Fruit fly (Drosophila melanogaster) whole organism, adult: ENCODE results near the gene CG14232.

Experiments used
- CG11617 ChIP-seq: fragments of 200-800 bp; sonication (Bioruptor generic); optimal IDR thresholded peaks from 2 replicates; lab custom pipeline; 2017; ENCODE audit warnings: mild to moderate bottlenecking, missing biosample characterization, missing genetic modification reagents, missing genetic modification characterization
- CG1620 ChIP-seq: fragments of 200-800 bp; sonication (Bioruptor generic); optimal IDR thresholded peaks from 2 replicates; lab custom pipeline; 2016; ENCODE audit warnings: missing biosample characterization, missing genetic modification characterization
- CG5204 ChIP-seq: fragments of 200-800 bp; sonication (Bioruptor generic); optimal IDR thresholded peaks from 2 replicates; lab custom pipeline; 2016; ENCODE audit warnings: missing biosample characterization, missing genetic modification characterization
- CG7045 ChIP-seq: fragments of 200-800 bp; sonication (Bioruptor generic); optimal IDR thresholded peaks from 2 replicates; lab custom pipeline; 2017; ENCODE audit warnings: missing biosample characterization, mild to moderate bottlenecking, missing genetic modification characterization
- CG7101 ChIP-seq: fragments of 200-800 bp; sonication (Bioruptor generic); optimal IDR thresholded peaks from 2 replicates; lab custom pipeline; 2018; ENCODE audit warnings: missing biosample characterization, mild to moderate bottlenecking, missing genetic modification characterization, moderate library complexity
- Crg-1 ChIP-seq: fragments of 200-800 bp; sonication (Bioruptor generic); optimal IDR thresholded peaks from 2 replicates; lab custom pipeline; 2016; ENCODE audit warnings: missing biosample characterization, missing genetic modification characterization
- kay ChIP-seq: fragments of 200-800 bp; sonication (Bioruptor generic); peaks from one replicate; lab custom pipeline; 2016; ENCODE audit warnings: missing biosample characterization, missing genetic modification characterization, borderline replicate concordance
- ovo ChIP-seq: fragments of 200-800 bp; sonication (Bioruptor generic); optimal IDR thresholded peaks from 2 replicates; lab custom pipeline; 2016; ENCODE audit warnings: missing biosample characterization, missing genetic modification characterization
- pad ChIP-seq: fragments of 200-800 bp; sonication (Bioruptor generic); optimal IDR thresholded peaks from 3 replicates; lab custom pipeline; 2017; ENCODE audit warnings: missing biosample characterization, missing genetic modification characterization, mild to moderate bottlenecking, moderate library complexity, missing genetic modification reagents

DNA sequence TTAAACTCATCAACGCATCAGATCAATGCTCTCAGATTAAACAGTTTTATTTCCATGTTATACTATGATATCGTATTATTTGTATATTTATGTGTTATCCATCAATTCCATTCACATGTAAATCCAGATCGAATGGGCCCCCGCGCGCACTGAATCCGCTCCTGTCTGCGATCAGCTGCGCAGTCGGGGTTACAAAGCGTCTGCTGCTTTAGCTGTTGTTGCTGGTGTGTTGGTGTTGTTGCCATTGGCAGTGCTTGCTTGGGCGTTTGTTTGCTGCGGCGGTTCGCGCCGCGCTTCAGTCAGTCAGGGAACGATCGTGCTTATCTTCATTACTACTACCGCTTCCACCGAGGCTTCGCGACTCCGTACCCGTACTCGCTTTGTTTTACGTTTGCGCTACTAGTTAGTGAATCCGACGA lies 37.1 kb downstream of the CG14232 start, which contains the start of gene Zw:
- TF ChIP-seq CG7101 (tag; lab: Kevin White, UChicago) (peak; percentile 63), CG5204 (peak; percentile 46), pad (GFP tag; lab: Kevin White, UChicago) (peak; percentile 51), CG7045 (peak; percentile 24), CG11617 (GFP tag; lab: Kevin White, UChicago) (peak; percentile 25), CG1620 (peak; percentile 80), ovo (no peak), kay (peak; percentile 61), Crg-1 (GFP tag; lab: Kevin White, UChicago) (no peak)
